Fruit fly (Drosophila melanogaster) whole organism, embryonic: ENCODE results near the gene CG7607.
A peak's percentile ranks its signal among the peaks of the same experiment; 100 is the strongest.

Source experiments
- ATbp ChIP-seq: fragments of 200-800 bp; sonication (Bioruptor generic); optimal IDR thresholded peaks from 2 replicates; lab custom pipeline; 2017; ENCODE audit warnings: missing biosample characterization, mild to moderate bottlenecking, missing genetic modification characterization, missing genetic modification reagents
- CG10979 ChIP-seq: fragments of 200-800 bp; sonication (Bioruptor generic); optimal IDR thresholded peaks from 2 replicates; lab custom pipeline; 2018; ENCODE audit warnings: missing biosample characterization, mild to moderate bottlenecking, missing genetic modification characterization, moderate library complexity
- CG11085 ChIP-seq: fragments of 200-800 bp; sonication (Bioruptor generic); IDR thresholded peaks from 2 replicates; pipeline ENCODE4 v1.3.6; 2022; ENCODE audit warnings: missing biosample characterization, missing genetic modification characterization
- CG11723 ChIP-seq: fragments of 200-800 bp; sonication (Bioruptor generic); optimal IDR thresholded peaks from 2 replicates; lab custom pipeline; 2017; ENCODE audit warnings: missing biosample characterization, mild to moderate bottlenecking, missing genetic modification characterization
- CG13296 ChIP-seq: fragments of 200-800 bp; sonication (Bioruptor generic); optimal IDR thresholded peaks from 3 replicates; lab custom pipeline; 2018; ENCODE audit warnings: missing biosample characterization, mild to moderate bottlenecking, missing genetic modification characterization
- CG1602 ChIP-seq: fragments of 200-800 bp; sonication (Bioruptor generic); optimal IDR thresholded peaks from 3 replicates; lab custom pipeline; 2016; ENCODE audit warnings: missing biosample characterization, missing genetic modification characterization
- CG17829 ChIP-seq: fragments of 200-800 bp; optimal IDR thresholded peaks from 2 replicates; lab custom pipeline; 2019; ENCODE audit warnings: missing biosample characterization, mild to moderate bottlenecking, missing genetic modification characterization, moderate library complexity
- CG18011 ChIP-seq: fragments of 200-800 bp; sonication (Bioruptor generic); optimal IDR thresholded peaks from 2 replicates; lab custom pipeline; 2017; ENCODE audit warnings: missing biosample characterization, missing genetic modification characterization, mild to moderate bottlenecking, moderate library complexity, missing genotype
- CG2202 ChIP-seq: fragments of 200-800 bp; sonication (Bioruptor generic); optimal IDR thresholded peaks from 2 replicates; lab custom pipeline; 2018; ENCODE audit warnings: missing biosample characterization, mild to moderate bottlenecking, missing genetic modification characterization
- CG31365 ChIP-seq: fragments of 200-800 bp; sonication (Bioruptor generic); optimal IDR thresholded peaks from 2 replicates; lab custom pipeline; 2018; ENCODE audit warnings: missing biosample characterization, mild to moderate bottlenecking, missing genetic modification characterization
- CG33213 ChIP-seq: fragments of 200-800 bp; sonication (Bioruptor generic); optimal IDR thresholded peaks from 3 replicates; lab custom pipeline; 2016; ENCODE audit warnings: missing biosample characterization, missing genetic modification characterization
- CG4707 ChIP-seq: fragments of 200-800 bp; sonication (Bioruptor generic); optimal IDR thresholded peaks from 2 replicates; lab custom pipeline; 2018; ENCODE audit warnings: missing biosample characterization, mild to moderate bottlenecking, missing genetic modification characterization, moderate library complexity
- CG7357 ChIP-seq: fragments of 200-800 bp; sonication (Bioruptor generic); IDR thresholded peaks from 3 replicates; pipeline ENCODE4 v1.3.6; 2022; ENCODE audit warnings: missing biosample characterization, missing genetic modification characterization
- CG7372 ChIP-seq: fragments of 200-800 bp; sonication (Bioruptor generic); IDR thresholded peaks from 2 replicates; pipeline ENCODE4 v1.3.6; 2022; ENCODE audit warnings: missing biosample characterization, missing genetic modification characterization
- CG8089 ChIP-seq: fragments of 200-800 bp; sonication (Bioruptor generic); optimal IDR thresholded peaks from 3 replicates; lab custom pipeline; 2016; ENCODE audit warnings: missing biosample characterization, missing genetic modification characterization
- CTCF ChIP-seq: fragments of 200-800 bp; sonication (Bioruptor generic); optimal IDR thresholded peaks from 2 replicates; lab custom pipeline; 2017; ENCODE audit warnings: missing biosample characterization, mild to moderate bottlenecking, missing genetic modification characterization, moderate library complexity
- Chrac-16 ChIP-seq: fragments of 200-800 bp; sonication (Bioruptor generic); optimal IDR thresholded peaks from 3 replicates; lab custom pipeline; 2016; ENCODE audit warnings: missing biosample characterization, missing genetic modification characterization
- Dp ChIP-seq: fragments of 200-800 bp; sonication (Bioruptor generic); optimal IDR thresholded peaks from 2 replicates; lab custom pipeline; 2018; ENCODE audit warnings: missing biosample characterization, mild to moderate bottlenecking, missing genetic modification characterization, moderate library complexity
- Fer1 ChIP-seq: fragments of 200-800 bp; sonication (Bioruptor generic); optimal IDR thresholded peaks from 2 replicates; lab custom pipeline; 2017; ENCODE audit warnings: missing biosample characterization, mild to moderate bottlenecking, missing genetic modification characterization
- Hand ChIP-seq: fragments of 200-800 bp; sonication (Bioruptor generic); optimal IDR thresholded peaks from 2 replicates; lab custom pipeline; 2017; ENCODE audit warnings: mild to moderate bottlenecking, missing biosample characterization, missing genetic modification reagents, missing genetic modification characterization
- Hmr ChIP-seq: fragments of 200-800 bp; sonication (Bioruptor generic); optimal IDR thresholded peaks from 3 replicates; lab custom pipeline; 2017; ENCODE audit warnings: mild to moderate bottlenecking, missing biosample characterization, missing genetic modification reagents, missing genetic modification characterization
- MBD-R2 ChIP-seq: fragments of 200-800 bp; sonication (Bioruptor generic); IDR thresholded peaks from 2 replicates; pipeline ENCODE4 v1.3.6; 2022; ENCODE audit warnings: missing biosample characterization, missing genetic modification characterization
- MESR4 ChIP-seq: fragments of 200-800 bp; sonication (Bioruptor generic); optimal IDR thresholded peaks from 2 replicates; lab custom pipeline; 2018; ENCODE audit warnings: missing biosample characterization, mild to moderate bottlenecking, missing genetic modification characterization, moderate library complexity
- Oaz ChIP-seq: fragments of 200-800 bp; sonication (Bioruptor generic); IDR thresholded peaks from 2 replicates; pipeline ENCODE4 v1.3.6; 2022; ENCODE audit warnings: missing biosample characterization, missing genetic modification characterization
- Opbp ChIP-seq: fragments of 200-800 bp; sonication (Bioruptor generic); IDR thresholded peaks from 3 replicates; pipeline ENCODE4 v1.3.6; 2022; ENCODE audit warnings: missing biosample characterization, missing genetic modification characterization; ENCODE audit not compliant: partially characterized antibody
- PHDP ChIP-seq: fragments of 200-800 bp; sonication (Bioruptor generic); optimal IDR thresholded peaks from 3 replicates; lab custom pipeline; 2018; ENCODE audit warnings: missing biosample characterization, mild to moderate bottlenecking, missing genetic modification characterization, moderate library complexity
- Ptx1 ChIP-seq: fragments of 200-800 bp; sonication (Bioruptor generic); IDR thresholded peaks from 2 replicates; pipeline ENCODE4 v1.3.6; 2022; ENCODE audit warnings: missing biosample characterization, missing genetic modification characterization
- Stat92E ChIP-seq, 3 experiments: fragments of >200 bp in 2 of 3; fragments of 200-800 bp in 1 of 3; sonication (Bioruptor generic) in 1 of 3; optimal IDR thresholded peaks; 2 replicates each; lab custom pipeline; 2017 to 2019; ENCODE audit warnings: missing biosample characterization in 3 of 3, missing genetic modification characterization in 3 of 3, mild to moderate bottlenecking in 1 of 3, moderate library complexity in 1 of 3
- Taf1 ChIP-seq: fragments of 200-800 bp; sonication (Bioruptor generic); IDR thresholded peaks from 2 replicates; pipeline ENCODE4 v1.3.6; 2022; ENCODE audit warnings: missing biosample characterization, missing genetic modification characterization
- ab ChIP-seq: fragments of 200-800 bp; sonication (Bioruptor generic); optimal IDR thresholded peaks from 2 replicates; lab custom pipeline; 2016; ENCODE audit warnings: missing biosample characterization, missing genetic modification characterization
- ac ChIP-seq: fragments of 200-800 bp; sonication (Bioruptor generic); optimal IDR thresholded peaks from 3 replicates; lab custom pipeline; 2017; ENCODE audit warnings: missing biosample characterization, mild to moderate bottlenecking, missing genetic modification characterization
- ase ChIP-seq: fragments of 200-800 bp; sonication (Bioruptor generic); IDR thresholded peaks from 3 replicates; pipeline ENCODE4 v1.3.6; 2022; ENCODE audit warnings: missing biosample characterization, missing genetic modification characterization
- crc ChIP-seq: fragments of 200-800 bp; sonication (Bioruptor generic); optimal IDR thresholded peaks from 2 replicates; lab custom pipeline; 2016; ENCODE audit warnings: missing biosample characterization, missing genetic modification characterization
- dmrt99B ChIP-seq: fragments of 200-800 bp; sonication (Bioruptor generic); optimal IDR thresholded peaks from 2 replicates; lab custom pipeline; 2018; ENCODE audit warnings: missing biosample characterization, mild to moderate bottlenecking, missing genetic modification characterization, moderate library complexity
- en ChIP-seq: fragments of 200-800 bp; sonication (Bioruptor generic); optimal IDR thresholded peaks from 2 replicates; lab custom pipeline; 2016; ENCODE audit warnings: missing biosample characterization, missing genetic modification characterization
- ewg ChIP-seq: fragments of 200-800 bp; sonication (Bioruptor generic); optimal IDR thresholded peaks from 3 replicates; lab custom pipeline; 2017; ENCODE audit warnings: mild to moderate bottlenecking, missing biosample characterization, missing genetic modification reagents, missing genetic modification characterization
- ftz-f1 ChIP-seq: fragments of 200-800 bp; sonication (Bioruptor generic); optimal IDR thresholded peaks from 2 replicates; lab custom pipeline; 2016; ENCODE audit warnings: missing biosample characterization, missing genetic modification characterization
- gcm ChIP-seq: fragments of 200-800 bp; sonication (Bioruptor generic); optimal IDR thresholded peaks from 2 replicates; lab custom pipeline; 2019; ENCODE audit warnings: missing biosample characterization, mild to moderate bottlenecking, missing genetic modification characterization, moderate library complexity
- grau ChIP-seq: fragments of 200-800 bp; optimal IDR thresholded peaks from 3 replicates; lab custom pipeline; 2019; ENCODE audit warnings: missing biosample characterization, mild to moderate bottlenecking, missing genetic modification characterization, moderate library complexity
- gt ChIP-seq: fragments of 200-800 bp; sonication (Bioruptor generic); IDR thresholded peaks from 2 replicates; pipeline ENCODE4 v1.3.6; 2022; ENCODE audit warnings: missing biosample characterization, missing genetic modification characterization
- kay ChIP-seq: fragments of 200-800 bp; sonication (Bioruptor generic); optimal IDR thresholded peaks from 2 replicates; lab custom pipeline; 2016; ENCODE audit warnings: missing biosample characterization, missing genetic modification characterization
- lmd ChIP-seq: fragments of 200-800 bp; sonication (Bioruptor generic); IDR thresholded peaks from 2 replicates; pipeline ENCODE4 v1.3.6; 2022; ENCODE audit warnings: missing biosample characterization, missing genetic modification characterization
- mam ChIP-seq: fragments of 200-800 bp; sonication (Bioruptor generic); optimal IDR thresholded peaks from 3 replicates; lab custom pipeline; 2016; ENCODE audit warnings: missing biosample characterization, missing genetic modification characterization
- mld ChIP-seq: fragments of 200-800 bp; sonication (Bioruptor generic); IDR thresholded peaks from 3 replicates; pipeline ENCODE4 v1.3.6; 2022; ENCODE audit warnings: missing biosample characterization, missing genetic modification characterization; ENCODE audit not compliant: partially characterized antibody
- pnt ChIP-seq: fragments of 200-800 bp; sonication (Bioruptor generic); optimal IDR thresholded peaks from 3 replicates; lab custom pipeline; 2016; ENCODE audit warnings: missing biosample characterization, missing genetic modification characterization
- shn ChIP-seq: fragments of 200-800 bp; sonication (Bioruptor generic); optimal IDR thresholded peaks from 3 replicates; lab custom pipeline; 2016; ENCODE audit warnings: missing biosample characterization, missing genetic modification characterization
- slou ChIP-seq: fragments of 200-800 bp; sonication (Bioruptor generic); optimal IDR thresholded peaks from 3 replicates; lab custom pipeline; 2016; ENCODE audit warnings: missing biosample characterization, missing genetic modification characterization
- ssp ChIP-seq: fragments of 200-800 bp; sonication (Bioruptor generic); IDR thresholded peaks from 2 replicates; pipeline ENCODE4 v1.3.6; 2022; ENCODE audit warnings: missing biosample characterization, missing genetic modification characterization
- trh ChIP-seq: fragments of 200-800 bp; sonication (Bioruptor generic); optimal IDR thresholded peaks from 2 replicates; lab custom pipeline; 2016; ENCODE audit warnings: missing biosample characterization, missing genetic modification characterization
- wek ChIP-seq: fragments of 200-800 bp; sonication (Bioruptor generic); optimal IDR thresholded peaks from 3 replicates; lab custom pipeline; 2018; ENCODE audit warnings: missing biosample characterization, mild to moderate bottlenecking, missing genetic modification characterization, moderate library complexity

The CG7607 gene

DNA sequence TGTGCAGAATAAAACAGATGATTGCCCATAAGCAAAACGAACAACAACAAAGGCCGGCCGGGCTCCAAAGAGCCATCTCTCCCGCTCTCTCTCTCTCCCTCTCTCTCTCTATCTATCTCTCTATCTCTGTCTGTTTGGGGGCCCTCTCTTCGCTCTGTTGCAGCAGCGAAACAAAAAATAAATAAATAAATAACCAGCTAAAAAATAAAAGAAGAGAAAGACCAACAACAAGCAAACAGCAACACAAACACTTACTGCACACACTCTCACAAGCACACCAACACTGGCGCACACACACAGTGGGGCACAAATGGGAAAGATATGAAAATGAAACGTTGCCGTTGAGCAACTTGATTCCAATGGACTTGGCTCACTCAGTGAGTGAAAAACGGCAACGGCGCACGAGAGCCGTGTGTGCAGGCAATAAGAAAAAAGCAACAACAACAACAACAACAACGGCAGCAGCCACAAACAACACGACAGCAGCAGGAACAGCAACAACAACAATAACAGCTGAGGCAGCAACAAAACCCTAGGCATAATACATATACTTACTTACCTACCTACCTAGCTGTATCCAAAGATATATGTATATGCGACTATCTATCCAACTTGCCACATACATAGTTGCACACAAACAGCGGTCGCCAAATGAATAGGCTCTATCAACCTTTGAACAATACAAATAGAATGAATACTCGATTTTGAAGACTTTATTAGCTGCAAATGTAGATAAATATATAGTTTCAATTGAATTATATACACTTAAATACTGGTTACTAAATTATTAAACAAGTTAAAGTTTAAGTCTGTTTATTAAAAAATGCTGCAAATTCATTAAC, 46.8 kb downstream of the CG7607 start:
- TF ChIP-seq CG11085 (GFP tag; lab: Robert Waterston, UW) (no peak), CG7372 (GFP tag; lab: Robert Waterston, UW) (no peak), Stat92E (GFP tag; optimal IDR thresholded peaks at IDR 0.05; lab: Kevin White, UChicago) (peak in 1 of 3 experiments; percentile 60), Oaz (no peak), gt (GFP tag; lab: Robert Waterston, UW) (no peak), mam (GFP tag; lab: Kevin White, UChicago) (no peak), trh (GFP tag; lab: Kevin White, UChicago) (no peak), en (GFP tag; lab: Kevin White, UChicago) (no peak), crc (GFP tag; lab: Kevin White, UChicago) (no peak), ab (GFP tag; lab: Kevin White, UChicago) (no peak), ftz-f1 (GFP tag; lab: Kevin White, UChicago) (no peak), Opbp (GFP tag; lab: Robert Waterston, UW) (no peak), grau (tag; lab: Kevin White, UChicago) (peak; percentile 7), ewg (GFP tag; lab: Kevin White, UChicago) (no peak), PHDP (tag; lab: Kevin White, UChicago) (peak; percentile 19), Hand (GFP tag; lab: Kevin White, UChicago) (no peak), CG31365 (tag; lab: Kevin White, UChicago) (no peak), CG2202 (tag; lab: Kevin White, UChicago) (peak; percentile 18), Hmr (GFP tag; lab: Kevin White, UChicago) (no peak), CG13296 (no peak), CG8089 (GFP tag; lab: Kevin White, UChicago) (no peak), CG4707 (GFP tag; lab: Kevin White, UChicago) (peak; percentile 91), slou (GFP tag; lab: Kevin White, UChicago) (no peak), CTCF (GFP tag; lab: Kevin White, UChicago) (peak; percentile 1), CG11723 (GFP tag; lab: Kevin White, UChicago) (no peak), Chrac-16 (GFP tag; lab: Kevin White, UChicago) (no peak), CG7357 (GFP tag; lab: Robert Waterston, UW) (no peak), kay (GFP tag; lab: Kevin White, UChicago) (no peak), ase (GFP tag; lab: Robert Waterston, UW) (no peak), Ptx1 (no peak), shn (GFP tag; lab: Kevin White, UChicago) (no peak), wek (GFP tag; lab: Kevin White, UChicago) (no peak), CG10979 (tag; lab: Kevin White, UChicago) (no peak), ac (GFP tag; lab: Kevin White, UChicago) (peak; percentile 39), CG33213 (GFP tag; lab: Kevin White, UChicago) (peak; percentile 7), CG18011 (GFP tag; lab: Kevin White, UChicago) (no peak), dmrt99B (no peak), ssp (GFP tag; lab: Robert Waterston, UW) (no peak), gcm (GFP tag; lab: Kevin White, UChicago) (peak; percentile 51), MBD-R2 (no peak), Fer1 (GFP tag; lab: Kevin White, UChicago) (peak; percentile 41), Taf1 (no peak), ATbp (GFP tag; lab: Kevin White, UChicago) (peak; percentile 26), lmd (GFP tag; lab: Robert Waterston, UW) (no peak), MESR4 (GFP tag; lab: Kevin White, UChicago) (no peak), CG17829 (peak; percentile 23), pnt (no peak), Dp (GFP tag; lab: Kevin White, UChicago) (no peak), CG1602 (no peak), mld (GFP tag; lab: Robert Waterston, UW) (no peak)
